Fruit fly (Drosophila melanogaster): Measurements from ENCODE around the gene Ssdp.
A peak's percentile ranks its signal among the peaks of the same experiment; 100 is the strongest.

Gene Ssdp

dm6 chr3R:18199177-18199884, at the start of gene Ssdp, which contains the start of gene CG7985:
Ssdp (minus strand) TSS chr3R:18199595.
CG7985 (plus strand) TSS chr3R:18199857.
- TF ChIP-seq EcR (GFP tag; optimal IDR thresholded peaks at IDR 0.05) (no peak), CG8478 (optimal IDR thresholded peaks at IDR 0.05) (no peak), pan (optimal IDR thresholded peaks at IDR 0.05) (no peak), usp (GFP tag; optimal IDR thresholded peaks at IDR 0.05) (no peak), Dll (optimal IDR thresholded peaks at IDR 0.05) (no peak), psq (optimal IDR thresholded peaks at IDR 0.05) (peak; percentile 59)

dm6 chr3R:18246041-18246440, 46.6 kb upstream of the Ssdp start:
- no peak for TF ChIP-seq pan (optimal IDR thresholded peaks at IDR 0.05)
- no peak for TF ChIP-seq EcR (GFP tag; optimal IDR thresholded peaks at IDR 0.05)
- no peak for TF ChIP-seq psq (optimal IDR thresholded peaks at IDR 0.05)
- no peak for TF ChIP-seq Dll (optimal IDR thresholded peaks at IDR 0.05)
- TF ChIP-seq CG8478 (optimal IDR thresholded peaks at IDR 0.05): no peak
- TF ChIP-seq usp (GFP tag; optimal IDR thresholded peaks at IDR 0.05): no peak

dm6 chr3R:18245044-18245596, 45.7 kb upstream of the Ssdp start:
- TF ChIP-seq psq (optimal IDR thresholded peaks at IDR 0.05) (no peak), Dll (optimal IDR thresholded peaks at IDR 0.05) (no peak), CG8478 (optimal IDR thresholded peaks at IDR 0.05) (no peak), pan (optimal IDR thresholded peaks at IDR 0.05) (no peak), usp (GFP tag; optimal IDR thresholded peaks at IDR 0.05) (no peak), EcR (GFP tag; optimal IDR thresholded peaks at IDR 0.05) (no peak)

dm6 chr3R:18244171-18245043, 45.0 kb upstream of the Ssdp start:
- peak; percentile 89 for TF ChIP-seq CG8478 (optimal IDR thresholded peaks at IDR 0.05)
- TF ChIP-seq EcR (GFP tag; optimal IDR thresholded peaks at IDR 0.05): peak in 1 of 2 experiments; percentile 79
- TF ChIP-seq pan (optimal IDR thresholded peaks at IDR 0.05): no peak
- peak; percentile 93 for TF ChIP-seq Dll (optimal IDR thresholded peaks at IDR 0.05)

dm6 chr3R:18243718-18244170, 44.3 kb upstream of the Ssdp start:
- TF ChIP-seq pan (optimal IDR thresholded peaks at IDR 0.05) (no peak), usp (GFP tag; optimal IDR thresholded peaks at IDR 0.05) (no peak), psq (optimal IDR thresholded peaks at IDR 0.05) (no peak), CG8478 (optimal IDR thresholded peaks at IDR 0.05) (no peak), Dll (optimal IDR thresholded peaks at IDR 0.05) (no peak), EcR (GFP tag; optimal IDR thresholded peaks at IDR 0.05) (no peak)

- no peak for TF ChIP-seq CG8478 (optimal IDR thresholded peaks at IDR 0.05)
- no peak for TF ChIP-seq Dll (optimal IDR thresholded peaks at IDR 0.05)
Measured at dm6 chr3R:18243000-18243399, 43.6 kb upstream of the Ssdp start.

- TF ChIP-seq CG8478 (optimal IDR thresholded peaks at IDR 0.05) (no peak), psq (optimal IDR thresholded peaks at IDR 0.05) (no peak), usp (GFP tag; optimal IDR thresholded peaks at IDR 0.05) (no peak), EcR (GFP tag; optimal IDR thresholded peaks at IDR 0.05) (no peak)
Measured at dm6 chr3R:18242089-18242955, 42.9 kb upstream of the Ssdp start, which contains the start of the genes CG7156 and 14-3-3epsilon. CG7156 (minus strand) TSS chr3R:18242159. 14-3-3epsilon (plus strand) TSS chr3R:18242531.

- TF ChIP-seq EcR (GFP tag; optimal IDR thresholded peaks at IDR 0.05) (no peak), usp (GFP tag; optimal IDR thresholded peaks at IDR 0.05) (no peak)
Measured at dm6 chr3R:18235879-18236278, 36.5 kb upstream of the Ssdp start, which contains the start of gene repo. repo (plus strand) TSS chr3R:18236192.

- no peak for TF ChIP-seq usp (GFP tag; optimal IDR thresholded peaks at IDR 0.05)
- no peak for TF ChIP-seq EcR (GFP tag; optimal IDR thresholded peaks at IDR 0.05)
- TF ChIP-seq Dll (optimal IDR thresholded peaks at IDR 0.05): no peak
- no peak for TF ChIP-seq psq (optimal IDR thresholded peaks at IDR 0.05)
- no peak for TF ChIP-seq CG8478 (optimal IDR thresholded peaks at IDR 0.05)
- TF ChIP-seq pan (optimal IDR thresholded peaks at IDR 0.05): no peak
Measured at dm6 chr3R:18234699-18235257, 35.4 kb upstream of the Ssdp start.

dm6 chr3R:18232187-18232586, 32.8 kb upstream of the Ssdp start:
- TF ChIP-seq pan (optimal IDR thresholded peaks at IDR 0.05): no peak
- TF ChIP-seq psq (optimal IDR thresholded peaks at IDR 0.05): no peak
- TF ChIP-seq CG8478 (optimal IDR thresholded peaks at IDR 0.05): no peak
- no peak for TF ChIP-seq Dll (optimal IDR thresholded peaks at IDR 0.05)
- no peak for TF ChIP-seq usp (GFP tag; optimal IDR thresholded peaks at IDR 0.05)
- no peak for TF ChIP-seq EcR (GFP tag; optimal IDR thresholded peaks at IDR 0.05)

- no peak for TF ChIP-seq EcR (GFP tag; optimal IDR thresholded peaks at IDR 0.05)
- no peak for TF ChIP-seq pan (optimal IDR thresholded peaks at IDR 0.05)
- TF ChIP-seq Dll (optimal IDR thresholded peaks at IDR 0.05): no peak
- TF ChIP-seq CG8478 (optimal IDR thresholded peaks at IDR 0.05): no peak
- no peak for TF ChIP-seq usp (GFP tag; optimal IDR thresholded peaks at IDR 0.05)
- TF ChIP-seq psq (optimal IDR thresholded peaks at IDR 0.05): no peak
Measured at dm6 chr3R:18230229-18230628, 30.8 kb upstream of the Ssdp start.
